Worm (Caenorhabditis elegans) whole organism, early embryonic: Measurements from ENCODE around the gene Y14H12B.2.

Experiments
- F13C5.2 ChIP-seq: sonication (generic microtip); optimal IDR thresholded peaks from 2 replicates; lab custom pipeline; 2017; ENCODE audit warnings: mild to moderate bottlenecking, missing genetic modification characterization, inconsistent platforms, missing compliant biosample characterization
- ama-1 ChIP-seq: fragments of 150-350 bp; optimal IDR thresholded peaks from 2 replicates; lab custom pipeline; 2014
- flt-1 ChIP-seq: fragments of 200-800 bp; sonication (Bioruptor generic); IDR thresholded peaks from 2 replicates; pipeline ENCODE4 v1.3.6; 2022; ENCODE audit warnings: missing genetic modification characterization, missing compliant biosample characterization
- hmbx-1 ChIP-seq: sonication (generic microtip); optimal IDR thresholded peaks from 2 replicates; lab custom pipeline; 2016; ENCODE audit warnings: mild to moderate bottlenecking, missing genetic modification characterization, missing compliant biosample characterization
- hmg-4 ChIP-seq: fragments of 200-800 bp; sonication (Bioruptor generic); optimal IDR thresholded peaks from 2 replicates; lab custom pipeline; 2018; ENCODE audit warnings: mild to moderate bottlenecking, missing genetic modification characterization, missing compliant biosample characterization
- scrt-1 ChIP-seq: fragments of 200-800 bp; sonication (Bioruptor generic); IDR thresholded peaks from 2 replicates; pipeline ENCODE4 v1.3.6; 2022; ENCODE audit warnings: missing genetic modification characterization, missing compliant biosample characterization
- tbx-37 ChIP-seq: fragments of 200-800 bp; sonication (Bioruptor generic); conservative IDR thresholded peaks from 2 replicates; pipeline ENCODE4 v1.3.6; 2022; ENCODE audit warnings: missing genetic modification reagents, missing genetic modification characterization, missing compliant biosample characterization

- no peak for TF ChIP-seq ama-1 (lab: Kevin White, UChicago)
- TF ChIP-seq hmbx-1 = no peak
- TF ChIP-seq flt-1 (GFP tag; lab: Robert Waterston, UW) = no peak
- TF ChIP-seq tbx-37 (GFP tag; lab: Robert Waterston, UW) = no peak
- TF ChIP-seq F13C5.2 (tag; lab: Kevin White, UChicago) = no peak
- TF ChIP-seq scrt-1 = no peak
- TF ChIP-seq hmg-4 (GFP tag; lab: Kevin White, UChicago) = no peak
Observed at ce11 chrII:3964302-3964885, 30.9 kb upstream of the Y14H12B.2 start.
